Worm (Caenorhabditis elegans): ENCODE measurements around the gene C35A5.5.

DNA sequence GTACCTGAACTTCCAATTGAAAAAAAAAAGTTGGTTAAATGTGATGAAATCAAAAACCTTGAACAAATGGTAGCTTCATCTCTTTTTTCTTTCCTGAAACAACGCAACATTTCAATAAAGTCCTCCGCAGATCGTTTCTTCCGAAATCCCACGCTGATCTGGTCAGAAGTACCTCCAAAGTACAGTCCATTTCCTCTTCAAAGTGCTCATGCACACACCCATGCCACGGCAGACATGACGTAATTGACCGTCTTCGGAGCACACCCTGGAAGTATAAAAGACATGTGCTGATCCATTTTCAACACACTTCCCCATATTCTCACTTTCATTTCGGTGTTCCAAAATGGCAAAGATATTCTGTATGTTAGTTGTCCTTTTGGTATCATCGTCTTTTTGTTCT, 1.8 kb upstream of the C35A5.5 start, which contains the start of gene C35A5.10:
- TF ChIP-seq flt-1 (GFP tag; IDR thresholded peaks at IDR 0.05) (no peak), ztf-29 (GFP tag; IDR thresholded peaks at IDR 0.05) (no peak), tab-1 (GFP tag; IDR thresholded peaks at IDR 0.05) (no peak), ztf-23 (GFP tag; IDR thresholded peaks at IDR 0.05) (no peak)
